Worm (Caenorhabditis elegans): ENCODE data around the gene rpl-36.

Gene rpl-36

DNA sequence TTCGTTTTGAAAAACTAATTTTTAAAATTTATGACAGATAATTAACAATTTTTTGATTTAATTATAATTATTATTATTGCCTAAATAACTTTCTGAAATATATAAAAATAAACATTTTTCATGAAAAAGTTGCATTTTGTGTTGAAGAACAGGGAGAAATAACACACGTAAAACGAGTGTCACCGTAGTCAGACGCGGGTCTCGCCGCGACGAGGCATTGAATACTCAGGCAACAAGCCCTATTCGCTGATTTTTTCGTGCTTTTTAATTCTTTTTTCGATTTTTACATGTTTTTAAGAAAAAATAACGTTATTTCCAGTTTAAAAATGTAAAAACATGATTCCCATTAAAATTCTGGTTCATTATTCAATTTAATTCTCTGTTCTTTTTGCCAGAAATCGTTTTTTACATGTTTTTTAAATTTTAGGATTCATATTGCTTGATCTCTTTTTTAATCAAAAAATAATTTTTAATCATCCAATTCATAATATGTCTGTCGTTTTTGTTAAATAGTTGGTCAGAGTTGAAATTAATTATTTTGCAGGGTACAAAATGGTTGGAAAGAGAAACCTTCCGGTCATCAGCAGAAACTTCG, 27.9 kb downstream of the rpl-36 start, which contains the start of gene rpl-6:
TSS of gene rpl-6 (plus strand) at position 545 of the 595 bp plus-strand sequence.
- TF ChIP-seq Y55F3AM.14 (GFP tag; optimal IDR thresholded peaks at IDR 0.05) (no peak), ZK546.5 (tag; optimal IDR thresholded peaks at IDR 0.05) (peak; percentile 85), gmeb-1 (tag; optimal IDR thresholded peaks at IDR 0.05) (peak; percentile 89), mab-5 (tag; optimal IDR thresholded peaks at IDR 0.05) (peak; percentile 80), zag-1 (tag; optimal IDR thresholded peaks at IDR 0.05) (peak; percentile 70), nhr-25 (tag; optimal IDR thresholded peaks at IDR 0.05) (peak; percentile 89), unc-62 (GFP tag; optimal IDR thresholded peaks at IDR 0.05) (no peak), nhr-10 (tag; optimal IDR thresholded peaks at IDR 0.05) (no peak), unc-55 (GFP tag; optimal IDR thresholded peaks at IDR 0.05) (peak; percentile 99), mdl-1 (tag; optimal IDR thresholded peaks at IDR 0.05) (peak in 1 of 2 experiments; percentile 68), ztf-4 (tag; optimal IDR thresholded peaks at IDR 0.05) (peak; percentile 73), sma-9 (GFP tag; optimal IDR thresholded peaks at IDR 0.05) (peak; percentile 86), sma-9 (tag; optimal IDR thresholded peaks at IDR 0.05) (no peak), nhr-11 (tag; optimal IDR thresholded peaks at IDR 0.05) (no peak), sma-3 (GFP tag; optimal IDR thresholded peaks at IDR 0.05) (peak; percentile 91), ztf-11 (tag; optimal IDR thresholded peaks at IDR 0.05) (no peak), unc-39 (tag; optimal IDR thresholded peaks at IDR 0.05) (no peak), blmp-1 (tag; optimal IDR thresholded peaks at IDR 0.05; ENCODE audit: insufficient read depth) (peak; percentile 72), ceh-82 (tag; optimal IDR thresholded peaks at IDR 0.05) (peak; percentile 25), ztf-1 (GFP tag; conservative IDR thresholded peaks at IDR 0.05) (no peak), nhr-23 (tag; optimal IDR thresholded peaks at IDR 0.05) (no peak), aly-2 (tag; optimal IDR thresholded peaks at IDR 0.05) (no peak), nhr-21 (tag; optimal IDR thresholded peaks at IDR 0.05) (peak; percentile 88), lsy-2 (tag; optimal IDR thresholded peaks at IDR 0.05) (peak; percentile 98 to 100), peb-1 (tag; optimal IDR thresholded peaks at IDR 0.05) (no peak), lin-39 (tag; optimal IDR thresholded peaks at IDR 0.05) (no peak), nhr-77 (tag; optimal IDR thresholded peaks at IDR 0.05) (peak; percentile 50), skn-1 (tag; optimal IDR thresholded peaks at IDR 0.05) (peak; percentile 5), ama-1 (optimal IDR thresholded peaks at IDR 0.05) (peak; percentile 41), elt-3 (tag; optimal IDR thresholded peaks at IDR 0.05) (no peak), nhr-12 (tag; optimal IDR thresholded peaks at IDR 0.05) (no peak), egl-27 (tag; optimal IDR thresholded peaks at IDR 0.05) (peak; percentile 76), snpc-4 (tag; optimal IDR thresholded peaks at IDR 0.05) (peak; percentile 47), dmd-4 (tag; optimal IDR thresholded peaks at IDR 0.05) (no peak), fos-1 (tag; optimal IDR thresholded peaks at IDR 0.05) (peak; percentile 77), crh-2 (tag; optimal IDR thresholded peaks at IDR 0.05) (peak; percentile 95), nhr-237 (tag; optimal IDR thresholded peaks at IDR 0.05) (no peak), elt-1 (tag; optimal IDR thresholded peaks at IDR 0.05) (no peak), R02D3.7 (tag; optimal IDR thresholded peaks at IDR 0.05) (peak; percentile 28), mbf-1 (tag; optimal IDR thresholded peaks at IDR 0.05) (no peak), lin-13 (GFP tag; optimal IDR thresholded peaks at IDR 0.05) (peak; percentile 93), sem-4 (tag; optimal IDR thresholded peaks at IDR 0.05) (peak; percentile 80), nhr-129 (tag; optimal IDR thresholded peaks at IDR 0.05) (peak; percentile 90), ceh-16 (tag; optimal IDR thresholded peaks at IDR 0.05) (peak; percentile 17), C34F6.9 (tag; optimal IDR thresholded peaks at IDR 0.05) (peak; percentile 92), lin-11 (tag; optimal IDR thresholded peaks at IDR 0.05) (peak; percentile 94), nhr-6 (tag; optimal IDR thresholded peaks at IDR 0.05) (peak; percentile 58), alr-1 (tag; optimal IDR thresholded peaks at IDR 0.05) (no peak), F13H6.1 (tag; optimal IDR thresholded peaks at IDR 0.05) (peak; percentile 77)
